Worm (Caenorhabditis elegans): Measurements from ENCODE around the gene C39E9.7.

The C39E9.7 gene

ce11 chrIV:13080185-13080584, 3.7 kb upstream of the C39E9.7 start (continued):
- TF ChIP-seq egl-27 (tag; optimal IDR thresholded peaks at IDR 0.05) (no peak), grh-1 (GFP tag; IDR thresholded peaks at IDR 0.05) (0 out of 2 replicates have a peak, but pooled peaks have one; percentile 7), tlp-1 (tag; optimal IDR thresholded peaks at IDR 0.05) (no peak), pqm-1 (tag; optimal IDR thresholded peaks at IDR 0.05) (no peak), hlh-4 (tag; optimal IDR thresholded peaks at IDR 0.05) (no peak), nhr-11 (tag; optimal IDR thresholded peaks at IDR 0.05) (peak; percentile 9), fos-1 (tag; optimal IDR thresholded peaks at IDR 0.05) (no peak), C34B4.2 (tag; optimal IDR thresholded peaks at IDR 0.05) (no peak), lin-35 (GFP tag; optimal IDR thresholded peaks at IDR 0.05) (peak in 1 of 2 experiments; percentile 44)

- TF ChIP-seq nhr-20 (tag; optimal IDR thresholded peaks at IDR 0.05) (peak; percentile 60), nhr-19 (GFP tag; conservative IDR thresholded peaks at IDR 0.05) (peak; percentile 35), grh-1 (GFP tag; IDR thresholded peaks at IDR 0.05) (peak; percentile 23; the same call in 1 of the 2 replicates), mep-1 (tag; optimal IDR thresholded peaks at IDR 0.05) (no peak), lin-35 (GFP tag; optimal IDR thresholded peaks at IDR 0.05) (peak in 1 of 2 experiments; percentile 63), snu-23 (GFP tag; optimal IDR thresholded peaks at IDR 0.05) (peak; percentile 25), efl-1 (optimal IDR thresholded peaks at IDR 0.05) (no peak), efl-1 (GFP tag; optimal IDR thresholded peaks at IDR 0.05 in 1 of 2) (no peak), nhr-71 (tag; optimal IDR thresholded peaks at IDR 0.05) (peak; percentile 62), mdl-1 (tag; optimal IDR thresholded peaks at IDR 0.05) (peak in 1 of 2 experiments; percentile 18), lin-14 (GFP tag; optimal IDR thresholded peaks at IDR 0.05) (peak; percentile 70), blmp-1 (tag; optimal IDR thresholded peaks at IDR 0.05) (peak; percentile 5), nhr-85 (tag) (peak; percentile 89), jun-1 (tag; optimal IDR thresholded peaks at IDR 0.05) (peak; percentile 24), elt-3 (tag; optimal IDR thresholded peaks at IDR 0.05) (peak in 1 of 6 experiments; percentile 43), egl-27 (tag; optimal IDR thresholded peaks at IDR 0.05) (no peak), nhr-90 (tag; optimal IDR thresholded peaks at IDR 0.05; ENCODE audit: poor library complexity) (peak; percentile 43)
These were observed 2.6 kb upstream of the C39E9.7 start, which contains the start of gene C39E9.8 for ce11 chrIV:13079119-13079518. C39E9.8 (plus strand) TSS chrIV:13079446.

DNA sequence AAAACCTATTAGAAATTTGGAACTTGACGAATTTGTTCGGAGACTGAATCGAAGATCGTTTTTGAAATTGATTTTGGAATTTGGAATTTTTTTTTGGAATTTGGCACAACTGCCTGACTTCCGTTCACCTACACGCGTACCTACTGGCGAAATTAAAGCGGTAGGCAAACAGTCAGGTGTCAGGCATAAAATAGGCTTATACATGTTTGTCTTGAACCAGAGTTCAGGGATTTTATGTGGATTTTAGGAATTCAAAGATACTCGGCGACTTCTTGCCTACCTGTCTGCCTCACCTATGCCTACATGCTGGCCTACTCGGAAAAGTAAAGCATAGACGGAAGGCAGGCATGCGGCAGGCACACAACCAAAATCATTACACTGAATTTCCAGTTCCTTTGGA, 1.8 kb upstream of the C39E9.7 start:
- TF ChIP-seq ceh-90 (tag; optimal IDR thresholded peaks at IDR 0.05): no peak
- TF ChIP-seq sptf-1 (tag; optimal IDR thresholded peaks at IDR 0.05): no peak
- TF ChIP-seq nhr-77 (tag; optimal IDR thresholded peaks at IDR 0.05): no peak
- TF ChIP-seq unc-62 (GFP tag; optimal IDR thresholded peaks at IDR 0.05): no peak
- no peak for TF ChIP-seq tlp-1 (tag; optimal IDR thresholded peaks at IDR 0.05)
- no peak for TF ChIP-seq efl-1 (optimal IDR thresholded peaks at IDR 0.05)
- no peak for TF ChIP-seq efl-1 (GFP tag; optimal IDR thresholded peaks at IDR 0.05 in 1 of 2)
- TF ChIP-seq skn-1 (tag; optimal IDR thresholded peaks at IDR 0.05): no peak
- TF ChIP-seq ceh-8 (GFP tag; optimal IDR thresholded peaks at IDR 0.05): no peak
- TF ChIP-seq swsn-7 (tag; optimal IDR thresholded peaks at IDR 0.05): no peak
- no peak for TF ChIP-seq ama-1 (optimal IDR thresholded peaks at IDR 0.05)
- TF ChIP-seq snpc-4 (tag; optimal IDR thresholded peaks at IDR 0.05): no peak

ce11 chrIV:13077694-13078093, 1.2 kb upstream of the C39E9.7 start:
- TF ChIP-seq ama-1 (optimal IDR thresholded peaks at IDR 0.05) (no peak), ceh-63 (GFP tag; optimal IDR thresholded peaks at IDR 0.05) (no peak), swsn-7 (tag; optimal IDR thresholded peaks at IDR 0.05) (no peak), snu-23 (GFP tag; optimal IDR thresholded peaks at IDR 0.05) (peak; percentile 42), vab-15 (tag; optimal IDR thresholded peaks at IDR 0.05) (no peak), sptf-1 (tag; optimal IDR thresholded peaks at IDR 0.05) (no peak), lin-14 (GFP tag; optimal IDR thresholded peaks at IDR 0.05) (peak; percentile 63), nhr-19 (GFP tag; conservative IDR thresholded peaks at IDR 0.05) (peak; percentile 45), pax-3 (tag; optimal IDR thresholded peaks at IDR 0.05) (no peak), nhr-71 (tag; optimal IDR thresholded peaks at IDR 0.05) (peak; percentile 64), efl-1 (optimal IDR thresholded peaks at IDR 0.05) (no peak), efl-1 (GFP tag; optimal IDR thresholded peaks at IDR 0.05 in 1 of 2) (no peak), ztf-11 (tag; optimal IDR thresholded peaks at IDR 0.05) (no peak), mdl-1 (tag; optimal IDR thresholded peaks at IDR 0.05) (peak in 1 of 2 experiments; percentile 37), unc-30 (tag; optimal IDR thresholded peaks at IDR 0.05) (no peak), lin-35 (GFP tag; optimal IDR thresholded peaks at IDR 0.05) (peak in 1 of 2 experiments; percentile 50), nhr-11 (tag; optimal IDR thresholded peaks at IDR 0.05) (no peak), unc-62 (GFP tag; optimal IDR thresholded peaks at IDR 0.05) (no peak), C16A3.4 (tag; optimal IDR thresholded peaks at IDR 0.05) (no peak), nhr-77 (tag; optimal IDR thresholded peaks at IDR 0.05) (no peak), zip-4 (GFP tag; optimal IDR thresholded peaks at IDR 0.05) (no peak), nhr-90 (tag; optimal IDR thresholded peaks at IDR 0.05; ENCODE audit: poor library complexity) (peak; percentile 7), skn-1 (tag; optimal IDR thresholded peaks at IDR 0.05) (peak; percentile 1), ceh-88 (GFP tag; IDR thresholded peaks at IDR 0.05) (no peak), nhr-20 (tag; optimal IDR thresholded peaks at IDR 0.05) (peak; percentile 54), unc-86 (tag; optimal IDR thresholded peaks at IDR 0.05) (no peak), pqm-1 (tag; optimal IDR thresholded peaks at IDR 0.05) (no peak), ceh-82 (tag; optimal IDR thresholded peaks at IDR 0.05) (no peak), ces-1 (GFP tag; optimal IDR thresholded peaks at IDR 0.05) (no peak), lin-15B (tag; optimal IDR thresholded peaks at IDR 0.05) (no peak), mef-2 (tag; optimal IDR thresholded peaks at IDR 0.05) (no peak)
